Fruit fly (Drosophila melanogaster): Measurements from ENCODE around the gene CG6503.

CG6503 gene

DNA sequence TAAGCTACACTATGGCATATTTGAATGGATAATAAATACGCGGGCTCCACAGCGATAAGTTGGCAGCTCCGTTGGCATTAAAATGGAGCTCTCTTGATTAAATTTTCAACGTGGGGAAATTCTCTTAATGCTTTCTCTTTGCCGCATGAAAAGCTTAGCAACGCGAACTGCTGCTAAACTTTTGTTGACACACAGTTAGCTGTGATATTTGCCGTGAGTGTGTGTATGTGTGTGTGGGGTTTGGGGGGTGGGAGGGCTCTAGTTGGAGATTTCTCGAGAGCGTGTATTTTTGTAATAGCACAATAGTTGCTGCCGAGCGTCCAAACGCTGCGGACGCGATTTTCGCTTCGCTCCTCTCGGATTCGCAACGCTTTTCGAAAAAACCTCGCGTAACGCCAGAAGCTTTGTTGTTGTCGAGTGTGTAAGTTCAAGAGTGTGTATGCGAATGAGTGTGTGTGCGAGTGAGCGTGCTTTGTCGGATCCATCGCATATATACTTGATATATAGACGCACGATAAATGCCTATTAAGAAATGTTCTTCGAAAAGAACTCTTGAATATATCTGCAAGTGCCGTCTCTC, 36.4 kb upstream of the CG6503 start, which contains the start of gene CG5455 (continued):
- TF ChIP-seq zfh1 (GFP tag; IDR thresholded peaks at IDR 0.05) (0 out of 3 replicates have a peak, but pooled peaks have one; percentile 24), eyg (GFP tag; optimal IDR thresholded peaks at IDR 0.05) (peak; percentile 23), pan (optimal IDR thresholded peaks at IDR 0.05) (no peak), pan (GFP tag; optimal IDR thresholded peaks at IDR 0.05 in 1 of 2, IDR thresholded peaks at IDR 0.05 in 1 of 2) (peak in 1 of 2 experiments; percentile 62), sisA (GFP tag; IDR thresholded peaks at IDR 0.05) (no peak), CG1024 (GFP tag; IDR thresholded peaks at IDR 0.05) (no peak), Abd-B (GFP tag; optimal IDR thresholded peaks at IDR 0.05) (no peak), GATAe (GFP tag; conservative IDR thresholded peaks at IDR 0.05) (no peak), CG12219 (GFP tag; optimal IDR thresholded peaks at IDR 0.05) (peak; percentile 38), CG6791 (GFP tag; IDR thresholded peaks at IDR 0.05; ENCODE audit: partially characterized antibody) (0 out of 3 replicates have a peak, but pooled peaks have one; percentile 49), lov (optimal IDR thresholded peaks at IDR 0.05) (no peak), lov (GFP tag; IDR thresholded peaks at IDR 0.05) (peak; percentile 50; the same call in 1 of the 3 replicates), HLH54F (GFP tag; optimal IDR thresholded peaks at IDR 0.05) (no peak), scrt (GFP tag; optimal IDR thresholded peaks at IDR 0.05) (peak; percentile 65), Elba2 (GFP tag; optimal IDR thresholded peaks at IDR 0.05) (no peak), nau (GFP tag; optimal IDR thresholded peaks at IDR 0.05) (peak; percentile 67), cato (GFP tag; optimal IDR thresholded peaks at IDR 0.05; ENCODE audit: borderline replicate concordance) (no peak), Hand (GFP tag; optimal IDR thresholded peaks at IDR 0.05) (peak; percentile 35), CG12236 (GFP tag; optimal IDR thresholded peaks at IDR 0.05) (no peak), Dip3 (GFP tag; optimal IDR thresholded peaks at IDR 0.05) (no peak), kni (GFP tag; optimal IDR thresholded peaks at IDR 0.05) (no peak), CrebB (tag; optimal IDR thresholded peaks at IDR 0.05) (peak; percentile 62), aop (GFP tag; IDR thresholded peaks at IDR 0.05) (no peak), CG6689 (GFP tag; IDR thresholded peaks at IDR 0.05) (no peak), Atf3 (GFP tag; optimal IDR thresholded peaks at IDR 0.05) (no peak), CG8944 (GFP tag; optimal IDR thresholded peaks at IDR 0.05) (no peak), stc (GFP tag; IDR thresholded peaks at IDR 0.05) (peak; percentile 53; the same call in 1 of the 2 replicates), en (GFP tag; optimal IDR thresholded peaks at IDR 0.05) (no peak), CG10654 (GFP tag; optimal IDR thresholded peaks at IDR 0.05) (no peak), Sry-β (GFP tag; optimal IDR thresholded peaks at IDR 0.05) (no peak), odd (GFP tag; optimal IDR thresholded peaks at IDR 0.05) (peak; percentile 42), CG6683 (GFP tag; optimal IDR thresholded peaks at IDR 0.05) (peak; percentile 13), dimm (GFP tag; IDR thresholded peaks at IDR 0.05) (no peak), fru (optimal IDR thresholded peaks at IDR 0.05) (no peak), seq (GFP tag; IDR thresholded peaks at IDR 0.05) (peak; percentile 36; the same call in 1 of the 2 replicates), NfI (GFP tag; optimal IDR thresholded peaks at IDR 0.05) (peak; percentile 16), tin (GFP tag; optimal IDR thresholded peaks at IDR 0.05) (no peak), fd3F (GFP tag; optimal IDR thresholded peaks at IDR 0.05) (no peak), nerfin-2 (GFP tag; IDR thresholded peaks at IDR 0.05; ENCODE audit: partially characterized antibody) (no peak), Max (GFP tag; optimal IDR thresholded peaks at IDR 0.05) (no peak), vfl (GFP tag; optimal IDR thresholded peaks at IDR 0.05) (no peak), phol (tag; optimal IDR thresholded peaks at IDR 0.05) (no peak), Xrp1 (GFP tag; IDR thresholded peaks at IDR 0.05) (no peak), NC2α (GFP tag; optimal IDR thresholded peaks at IDR 0.05) (no peak), CG43689 (GFP tag; IDR thresholded peaks at IDR 0.05) (0 out of 2 replicates have a peak, but pooled peaks have one; percentile 39), CG17328 (GFP tag; IDR thresholded peaks at IDR 0.05) (0 out of 2 replicates have a peak, but pooled peaks have one; percentile 29), dm (GFP tag; optimal IDR thresholded peaks at IDR 0.05) (no peak), trh (GFP tag; optimal IDR thresholded peaks at IDR 0.05) (no peak), CG8388 (GFP tag; optimal IDR thresholded peaks at IDR 0.05) (no peak), dysf (GFP tag; IDR thresholded peaks at IDR 0.05) (peak; percentile 43; the same call in 1 of the 3 replicates), CG18476 (GFP tag; optimal IDR thresholded peaks at IDR 0.05) (no peak)
